Fruit fly (Drosophila melanogaster) S2 (cell line): ENCODE results near the gene trx.

Source experiments
- CG8478 ChIP-seq: fragments of >200 bp; optimal IDR thresholded peaks from 2 replicates; lab custom pipeline; 2018
- CTCF ChIP-seq, 2 experiments: fragments of >200 bp; optimal IDR thresholded peaks; 2 replicates each; lab custom pipeline; 2018

dm6 chr3R:14289958-14290835 lies 3.5 kb upstream of the trx start:
- TF ChIP-seq CTCF (optimal IDR thresholded peaks at IDR 0.05; lab: Kevin White, UChicago), result no peak
- no peak for TF ChIP-seq CG8478
